Fruit fly (Drosophila melanogaster): Measurements from ENCODE around the gene ldd.

DNA sequence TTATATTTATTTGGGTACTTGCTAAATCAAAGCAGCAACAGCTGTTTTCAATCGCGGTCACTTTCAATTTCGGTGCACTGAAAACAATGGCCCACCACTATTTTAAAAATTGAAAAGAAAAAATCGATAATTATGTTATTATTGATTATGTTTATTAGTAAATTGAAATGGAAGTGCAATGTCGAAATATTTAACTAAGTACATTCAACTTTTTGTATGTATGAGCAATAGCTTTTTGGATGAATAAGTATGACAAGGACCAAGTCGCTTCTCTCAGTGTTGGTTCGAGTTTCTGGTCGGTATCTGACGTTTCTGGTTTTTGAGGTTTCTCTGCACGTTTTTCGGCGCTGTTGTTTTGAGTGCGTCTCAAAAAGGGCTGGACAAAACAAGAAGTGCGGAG is 742 bp downstream of the ldd start:
- TF ChIP-seq CG6163 (GFP tag; IDR thresholded peaks at IDR 0.05), result peak; percentile 82
- peak; percentile 86 for TF ChIP-seq Smox (GFP tag; optimal IDR thresholded peaks at IDR 0.05)

Data from whole organism, prepupa.